Worm (Caenorhabditis elegans): Measurements from ENCODE around the gene icap-1.

Gene icap-1

ce11 chrIV:13786690-13787089, at the start of gene icap-1:
TSS of gene icap-1 (minus strand) at chrIV:13786961.
- TF ChIP-seq mab-5 (tag; optimal IDR thresholded peaks at IDR 0.05): no peak
- no peak for TF ChIP-seq unc-62 (GFP tag; optimal IDR thresholded peaks at IDR 0.05)
- no peak for TF ChIP-seq nhr-28 (tag; optimal IDR thresholded peaks at IDR 0.05)
- TF ChIP-seq bed-3 (GFP tag; optimal IDR thresholded peaks at IDR 0.05): no peak
- no peak for TF ChIP-seq lin-13 (tag; optimal IDR thresholded peaks at IDR 0.05)
- no peak for TF ChIP-seq nhr-12 (tag; optimal IDR thresholded peaks at IDR 0.05)
- no peak for TF ChIP-seq blmp-1 (tag; optimal IDR thresholded peaks at IDR 0.05)
- TF ChIP-seq ham-2 (GFP tag; optimal IDR thresholded peaks at IDR 0.05): no peak
- TF ChIP-seq elt-3 (tag; optimal IDR thresholded peaks at IDR 0.05): no peak
- no peak for TF ChIP-seq drap-1 (GFP tag; optimal IDR thresholded peaks at IDR 0.05)
- no peak for TF ChIP-seq sem-2 (GFP tag; optimal IDR thresholded peaks at IDR 0.05)
- TF ChIP-seq ztf-11 (tag; optimal IDR thresholded peaks at IDR 0.05): no peak
- no peak for TF ChIP-seq cnd-1 (tag; optimal IDR thresholded peaks at IDR 0.05)

ce11 chrIV:13836290-13836689, 49.5 kb upstream of the icap-1 start, which contains the start of gene H08M01.1:
TSS of gene H08M01.1 (minus strand) at chrIV:13836390.
- TF ChIP-seq elt-3 (tag; optimal IDR thresholded peaks at IDR 0.05): no peak

DNA sequence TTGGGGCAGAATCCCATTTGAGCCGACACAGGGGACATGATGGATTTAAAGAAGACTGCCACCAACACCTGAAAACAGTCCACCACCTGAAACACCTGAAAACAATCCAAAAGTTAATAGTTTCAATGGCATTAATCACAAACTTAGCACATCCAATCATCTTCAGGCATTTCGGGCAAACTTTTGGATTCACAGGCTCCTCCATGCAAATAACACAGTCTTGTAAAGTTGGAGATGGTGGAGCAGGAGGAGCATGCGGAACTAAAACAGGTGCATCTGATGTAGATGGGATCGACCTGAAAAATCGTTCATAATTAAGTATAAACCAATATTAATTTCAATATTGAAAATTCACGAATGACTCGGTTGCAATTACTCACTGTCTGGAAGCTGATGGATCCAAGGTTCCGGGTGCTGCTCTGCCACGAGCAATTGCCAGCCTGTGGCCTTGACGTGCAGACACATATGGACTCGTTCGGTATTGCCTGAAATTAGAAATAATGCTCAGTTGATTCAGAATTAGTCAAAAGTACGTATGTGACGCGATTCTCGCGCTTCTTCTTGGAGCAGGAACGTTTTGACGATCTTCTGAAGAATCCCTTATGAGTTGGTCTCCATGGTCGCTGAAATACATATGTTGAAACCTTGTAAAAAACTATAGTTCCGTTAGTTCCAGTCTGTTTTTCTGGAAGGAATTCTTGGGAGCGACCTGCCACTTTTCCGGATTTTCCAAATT, 47.8 kb upstream of the icap-1 start:
- TF ChIP-seq mep-1 (tag; optimal IDR thresholded peaks at IDR 0.05) (no peak), sem-2 (GFP tag; optimal IDR thresholded peaks at IDR 0.05) (no peak), blmp-1 (tag; optimal IDR thresholded peaks at IDR 0.05) (no peak), cnd-1 (tag; optimal IDR thresholded peaks at IDR 0.05) (no peak), lin-13 (tag; optimal IDR thresholded peaks at IDR 0.05) (no peak), tbx-8 (GFP tag; optimal IDR thresholded peaks at IDR 0.05) (no peak), nhr-12 (tag; optimal IDR thresholded peaks at IDR 0.05) (no peak), unc-120 (tag; optimal IDR thresholded peaks at IDR 0.05; ENCODE audit: poor library complexity, severe bottlenecking) (no peak), ceh-83 (GFP tag; optimal IDR thresholded peaks at IDR 0.05) (no peak), bed-3 (GFP tag; optimal IDR thresholded peaks at IDR 0.05) (no peak), ceh-43 (GFP tag; optimal IDR thresholded peaks at IDR 0.05) (no peak), M03D4.4 (tag; optimal IDR thresholded peaks at IDR 0.05) (no peak), pha-4 (tag; optimal IDR thresholded peaks at IDR 0.05) (no peak), ceh-39 (tag; optimal IDR thresholded peaks at IDR 0.05) (no peak), zip-8 (tag; optimal IDR thresholded peaks at IDR 0.05) (no peak), elt-1 (tag; optimal IDR thresholded peaks at IDR 0.05; ENCODE audit: borderline replicate concordance, insufficient read depth) (no peak), nhr-28 (tag; optimal IDR thresholded peaks at IDR 0.05) (no peak), unc-62 (GFP tag; optimal IDR thresholded peaks at IDR 0.05) (no peak)

ce11 chrIV:13827586-13827985, 40.8 kb upstream of the icap-1 start, which contains the start of gene rga-5:
TSS of gene rga-5 (plus strand) at chrIV:13827886.
- no peak for TF ChIP-seq elt-1 (tag; optimal IDR thresholded peaks at IDR 0.05; ENCODE audit: borderline replicate concordance, insufficient read depth)
- no peak for TF ChIP-seq lin-32 (GFP tag; optimal IDR thresholded peaks at IDR 0.05)
- no peak for TF ChIP-seq nhr-2 (tag; optimal IDR thresholded peaks at IDR 0.05)
- no peak for TF ChIP-seq sem-2 (GFP tag; optimal IDR thresholded peaks at IDR 0.05)
- no peak for TF ChIP-seq ham-2 (GFP tag; optimal IDR thresholded peaks at IDR 0.05)
- no peak for TF ChIP-seq nhr-237 (tag; optimal IDR thresholded peaks at IDR 0.05)
- no peak for TF ChIP-seq unc-39 (tag; optimal IDR thresholded peaks at IDR 0.05)
- no peak for TF ChIP-seq unc-62 (GFP tag; optimal IDR thresholded peaks at IDR 0.05)
- TF ChIP-seq lin-13 (tag; optimal IDR thresholded peaks at IDR 0.05): no peak
- no peak for TF ChIP-seq snpc-4 (tag; optimal IDR thresholded peaks at IDR 0.05)
- TF ChIP-seq flh-1 (GFP tag; optimal IDR thresholded peaks at IDR 0.05): no peak
- no peak for TF ChIP-seq hlh-1 (tag; optimal IDR thresholded peaks at IDR 0.05)
- no peak for TF ChIP-seq unc-120 (tag; optimal IDR thresholded peaks at IDR 0.05; ENCODE audit: poor library complexity, severe bottlenecking)
- no peak for TF ChIP-seq M03D4.4 (tag; optimal IDR thresholded peaks at IDR 0.05)
- TF ChIP-seq sptf-1 (tag; optimal IDR thresholded peaks at IDR 0.05): no peak
- TF ChIP-seq nhr-76 (tag; optimal IDR thresholded peaks at IDR 0.05): no peak
- no peak for TF ChIP-seq ces-1 (GFP tag; optimal IDR thresholded peaks at IDR 0.05)
- TF ChIP-seq lsy-2 (tag; optimal IDR thresholded peaks at IDR 0.05): no peak
- no peak for TF ChIP-seq zip-8 (tag; optimal IDR thresholded peaks at IDR 0.05)

All from whole organism, mixed stage, embryonic.